Worm (Caenorhabditis elegans): ENCODE results near the gene B0250.7.

The B0250.7 gene

ce11 chrV:20424229-20425182, 51.4 kb downstream of the B0250.7 start:
- TF ChIP-seq unc-62 (GFP tag; optimal IDR thresholded peaks at IDR 0.05), result no peak

ce11 chrV:20423428-20423827, 52.4 kb downstream of the B0250.7 start:
- TF ChIP-seq unc-62 (GFP tag; optimal IDR thresholded peaks at IDR 0.05), result no peak
